Fruit fly (Drosophila melanogaster): ENCODE measurements around the gene CG31139.

- no peak for TF ChIP-seq pan (optimal IDR thresholded peaks at IDR 0.05)
- TF ChIP-seq EcR (GFP tag; optimal IDR thresholded peaks at IDR 0.05), result no peak
- TF ChIP-seq psq (optimal IDR thresholded peaks at IDR 0.05), result no peak
Measured at dm6 chr3R:22752929-22753328, 4.1 kb upstream of the CG31139 start.
